Worm (Caenorhabditis elegans) whole organism, young adult: ENCODE results near the gene fbxa-182.

ENCODE experiments used
- lin-54 ChIP-seq: fragments of 200-800 bp; sonication (Bioruptor generic); optimal IDR thresholded peaks from 2 replicates; lab custom pipeline; 2018; ENCODE audit warnings: mild to moderate bottlenecking, missing genetic modification characterization, missing compliant biosample characterization
- unc-62 ChIP-seq: fragments of 150-350 bp; optimal IDR thresholded peaks from 2 replicates; lab custom pipeline; 2014; ENCODE audit warnings: missing biosample characterization, missing genetic modification reagents, missing genetic modification characterization

DNA sequence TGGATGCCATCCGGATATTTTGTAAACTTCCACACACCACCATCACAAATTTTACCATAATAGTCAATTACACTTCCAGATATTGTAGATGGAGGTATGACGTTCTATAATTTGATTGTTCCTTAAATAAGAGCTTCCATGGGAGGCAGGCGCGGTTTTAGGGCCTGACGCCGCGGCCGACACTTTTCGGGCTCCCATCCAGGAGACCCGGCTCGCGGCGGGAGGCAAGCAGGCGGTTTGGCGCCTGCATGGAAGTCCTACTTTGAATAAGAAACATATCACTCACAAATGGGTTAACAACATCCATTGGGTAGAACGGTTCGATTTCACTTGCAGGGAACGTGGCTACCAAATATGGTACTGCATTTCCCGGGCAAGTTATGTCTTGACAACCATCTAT, 32.9 kb downstream of the fbxa-182 start:
- TF ChIP-seq unc-62 (GFP tag; lab: Kevin White, UChicago): no peak
- no peak for TF ChIP-seq lin-54 (GFP tag; lab: Kevin White, UChicago)
